Fruit fly (Drosophila melanogaster) whole organism, embryonic: Measurements from ENCODE around the gene CG1607.

Experiments used
- Asciz ChIP-seq: fragments of 200-800 bp; sonication (Bioruptor generic); optimal IDR thresholded peaks from 2 replicates; lab custom pipeline; 2017; ENCODE audit warnings: missing biosample characterization, mild to moderate bottlenecking, missing genetic modification characterization, missing genetic modification reagents
- Atf6 ChIP-seq: fragments of 200-800 bp; sonication (Bioruptor generic); IDR thresholded peaks from 2 replicates; pipeline ENCODE4 v1.3.6; 2022; ENCODE audit warnings: missing biosample characterization, missing genetic modification characterization
- CG10959 ChIP-seq: fragments of 200-800 bp; sonication (Bioruptor generic); IDR thresholded peaks from 2 replicates; pipeline ENCODE4 v1.3.6; 2022; ENCODE audit warnings: missing biosample characterization, missing genetic modification characterization
- CG11247 ChIP-seq: fragments of 200-800 bp; sonication (Bioruptor generic); IDR thresholded peaks from 2 replicates; pipeline ENCODE4 v1.3.6; 2022; ENCODE audit warnings: missing biosample characterization, missing genetic modification characterization
- CG12391 ChIP-seq: fragments of 200-800 bp; sonication (Bioruptor generic); optimal IDR thresholded peaks from 3 replicates; lab custom pipeline; 2018; ENCODE audit warnings: missing biosample characterization, mild to moderate bottlenecking, missing genetic modification characterization, moderate library complexity
- CG12659 ChIP-seq: fragments of 200-800 bp; sonication (Bioruptor generic); optimal IDR thresholded peaks from 3 replicates; lab custom pipeline; 2017; ENCODE audit warnings: mild to moderate bottlenecking, missing biosample characterization, missing genetic modification reagents, missing genetic modification characterization
- CG14014 ChIP-seq: fragments of 200-800 bp; sonication (Bioruptor generic); IDR thresholded peaks from 2 replicates; pipeline ENCODE4 v1.3.6; 2022; ENCODE audit warnings: missing biosample characterization, missing genetic modification characterization
- CG14860 ChIP-seq: fragments of 200-800 bp; sonication (Bioruptor generic); IDR thresholded peaks from 3 replicates; pipeline ENCODE4 v1.3.6; 2022; ENCODE audit warnings: missing biosample characterization, missing genetic modification characterization; ENCODE audit not compliant: partially characterized antibody
- CG1529 ChIP-seq: fragments of 200-800 bp; sonication (Bioruptor generic); optimal IDR thresholded peaks from 3 replicates; lab custom pipeline; 2018; ENCODE audit warnings: missing biosample characterization, missing genetic modification characterization
- CG15514 ChIP-seq: fragments of 200-800 bp; sonication (Bioruptor generic); optimal IDR thresholded peaks from 3 replicates; lab custom pipeline; 2017; ENCODE audit warnings: missing biosample characterization, missing genetic modification characterization, mild to moderate bottlenecking, moderate library complexity, missing genetic modification reagents
- CG16815 ChIP-seq: fragments of 200-800 bp; sonication (Bioruptor generic); optimal IDR thresholded peaks from 3 replicates; lab custom pipeline; 2017; ENCODE audit warnings: missing biosample characterization, mild to moderate bottlenecking, missing genetic modification characterization
- CG17359 ChIP-seq: fragments of 200-800 bp; sonication (Bioruptor generic); optimal IDR thresholded peaks from 3 replicates; lab custom pipeline; 2018; ENCODE audit warnings: missing biosample characterization, mild to moderate bottlenecking, missing genetic modification characterization, moderate library complexity
- CG2199 ChIP-seq: fragments of 200-800 bp; sonication (Bioruptor generic); IDR thresholded peaks from 3 replicates; pipeline ENCODE4 v1.3.6; 2022; ENCODE audit warnings: missing biosample characterization, missing genetic modification characterization
- CG31441 ChIP-seq: fragments of 200-800 bp; sonication (Bioruptor generic); IDR thresholded peaks from 2 replicates; pipeline ENCODE4 v1.3.6; 2022; ENCODE audit warnings: missing biosample characterization, missing genetic modification characterization
- CG32772 ChIP-seq: fragments of 200-800 bp; sonication (Bioruptor generic); IDR thresholded peaks from 2 replicates; pipeline ENCODE4 v1.3.6; 2022; ENCODE audit warnings: missing biosample characterization, missing genetic modification characterization
- CG3838 ChIP-seq: fragments of 200-800 bp; sonication (Bioruptor generic); optimal IDR thresholded peaks from 3 replicates; lab custom pipeline; 2016; ENCODE audit warnings: missing biosample characterization, missing genetic modification characterization
- CG4360 ChIP-seq: fragments of 200-800 bp; sonication (Bioruptor generic); IDR thresholded peaks from 2 replicates; pipeline ENCODE4 v1.3.6; 2022; ENCODE audit warnings: missing biosample characterization, missing genetic modification characterization
- CG4707 ChIP-seq: fragments of 200-800 bp; sonication (Bioruptor generic); optimal IDR thresholded peaks from 2 replicates; lab custom pipeline; 2018; ENCODE audit warnings: missing biosample characterization, mild to moderate bottlenecking, missing genetic modification characterization, moderate library complexity
- CG4854 ChIP-seq: fragments of 200-800 bp; sonication (Bioruptor generic); optimal IDR thresholded peaks from 2 replicates; lab custom pipeline; 2016; ENCODE audit warnings: missing biosample characterization, missing genetic modification characterization, inconsistent platforms
- CG6254 ChIP-seq: fragments of 200-800 bp; sonication (Bioruptor generic); optimal IDR thresholded peaks from 3 replicates; lab custom pipeline; 2017; ENCODE audit warnings: mild to moderate bottlenecking, missing biosample characterization, missing genetic modification reagents, missing genetic modification characterization
- CG7839 ChIP-seq: fragments of 200-800 bp; sonication (Bioruptor generic); optimal IDR thresholded peaks from 3 replicates; lab custom pipeline; 2018; ENCODE audit warnings: missing biosample characterization, mild to moderate bottlenecking, missing genetic modification characterization, moderate library complexity
- CG7928 ChIP-seq: fragments of 200-800 bp; sonication (Bioruptor generic); optimal IDR thresholded peaks from 2 replicates; lab custom pipeline; 2017; ENCODE audit warnings: missing biosample characterization, mild to moderate bottlenecking, missing genetic modification characterization
- CG8478 ChIP-seq: fragments of >200 bp; optimal IDR thresholded peaks from 2 replicates; lab custom pipeline; 2018
- CoRest ChIP-seq: fragments of 200-800 bp; sonication (Bioruptor generic); optimal IDR thresholded peaks from 3 replicates; lab custom pipeline; 2018; ENCODE audit warnings: missing biosample characterization, mild to moderate bottlenecking, missing genetic modification characterization, moderate library complexity
- D19B ChIP-seq: fragments of 200-800 bp; sonication (Bioruptor generic); optimal IDR thresholded peaks from 2 replicates; lab custom pipeline; 2017; ENCODE audit warnings: missing biosample characterization, mild to moderate bottlenecking, missing genetic modification characterization
- Doc3 ChIP-seq: fragments of 200-800 bp; sonication (Bioruptor generic); IDR thresholded peaks from 3 replicates; pipeline ENCODE4 v1.3.6; 2022; ENCODE audit warnings: missing biosample characterization, missing genetic modification characterization; ENCODE audit not compliant: partially characterized antibody
- E2f1 ChIP-seq: fragments of 200-800 bp; sonication (Bioruptor generic); IDR thresholded peaks from 2 replicates; pipeline ENCODE4 v1.3.6; 2022; ENCODE audit warnings: missing biosample characterization, missing genetic modification characterization
- HLHmδ ChIP-seq: fragments of 200-800 bp; sonication (Bioruptor generic); optimal IDR thresholded peaks from 2 replicates; lab custom pipeline; 2018; ENCODE audit warnings: missing biosample characterization, mild to moderate bottlenecking, missing genetic modification characterization, moderate library complexity
- Mad ChIP-seq: fragments of 200-800 bp; sonication (Bioruptor generic); optimal IDR thresholded peaks from 2 replicates; lab custom pipeline; 2016; ENCODE audit warnings: missing biosample characterization, missing genetic modification characterization
- Nf-YA ChIP-seq: fragments of 200-800 bp; sonication (Bioruptor generic); IDR thresholded peaks from 2 replicates; pipeline ENCODE4 v1.3.6; 2022; ENCODE audit warnings: missing biosample characterization, missing genetic modification characterization
- Nf-YC ChIP-seq: fragments of 200-800 bp; optimal IDR thresholded peaks from 3 replicates; lab custom pipeline; 2019; ENCODE audit warnings: missing biosample characterization, mild to moderate bottlenecking, missing genetic modification characterization, moderate library complexity
- NfI ChIP-seq: fragments of 200-800 bp; sonication (Bioruptor generic); optimal IDR thresholded peaks from 3 replicates; lab custom pipeline; 2018; ENCODE audit warnings: missing biosample characterization, mild to moderate bottlenecking, missing genetic modification characterization, moderate library complexity
- Side ChIP-seq: fragments of 200-800 bp; sonication (Bioruptor generic); optimal IDR thresholded peaks from 2 replicates; lab custom pipeline; 2016; ENCODE audit warnings: missing biosample characterization, missing genetic modification characterization
- Ssrp ChIP-seq: fragments of 200-800 bp; sonication (Bioruptor generic); optimal IDR thresholded peaks from 2 replicates; lab custom pipeline; 2018; ENCODE audit warnings: missing biosample characterization, mild to moderate bottlenecking, missing genetic modification characterization, moderate library complexity
- TFAM ChIP-seq: fragments of 200-800 bp; sonication (Bioruptor generic); optimal IDR thresholded peaks from 2 replicates; lab custom pipeline; 2017; ENCODE audit warnings: missing biosample characterization, missing genetic modification characterization, inconsistent platforms
- YL-1 ChIP-seq: fragments of 200-800 bp; sonication (Bioruptor generic); optimal IDR thresholded peaks from 3 replicates; lab custom pipeline; 2017; ENCODE audit warnings: missing biosample characterization, mild to moderate bottlenecking, missing genetic modification characterization
- btn ChIP-seq: fragments of 200-800 bp; sonication (Bioruptor generic); optimal IDR thresholded peaks from 2 replicates; lab custom pipeline; 2016; ENCODE audit warnings: missing biosample characterization, missing genetic modification characterization
- cas ChIP-seq: fragments of 200-800 bp; sonication (Bioruptor generic); IDR thresholded peaks from 2 replicates; pipeline ENCODE4 v1.3.6; 2022; ENCODE audit warnings: missing biosample characterization, missing genetic modification characterization
- cg ChIP-seq: fragments of 200-800 bp; sonication (Bioruptor generic); optimal IDR thresholded peaks from 3 replicates; lab custom pipeline; 2019; ENCODE audit warnings: missing biosample characterization, mild to moderate bottlenecking, missing genetic modification characterization, moderate library complexity
- crol ChIP-seq: fragments of 200-800 bp; sonication (Bioruptor generic); IDR thresholded peaks from 2 replicates; pipeline ENCODE4 v1.3.6; 2022; ENCODE audit warnings: missing biosample characterization, missing genetic modification characterization
- gsb ChIP-seq: fragments of 200-800 bp; sonication (Bioruptor generic); IDR thresholded peaks from 2 replicates; pipeline ENCODE4 v1.3.6; 2022; ENCODE audit warnings: missing biosample characterization, missing genetic modification characterization
- lbe ChIP-seq: fragments of 200-800 bp; sonication (Bioruptor generic); optimal IDR thresholded peaks from 2 replicates; lab custom pipeline; 2016; ENCODE audit warnings: missing biosample characterization, mild to moderate bottlenecking, missing genetic modification characterization
- nom ChIP-seq: fragments of 200-800 bp; sonication (Bioruptor generic); optimal IDR thresholded peaks from 2 replicates; lab custom pipeline; 2017; ENCODE audit warnings: missing biosample characterization, missing genetic modification characterization, mild to moderate bottlenecking, moderate library complexity, missing genetic modification reagents
- pan ChIP-seq, 4 experiments: fragments of >200 bp in 3 of 4; fragments of 200-800 bp in 1 of 4; sonication (Bioruptor generic) in 1 of 4; optimal IDR thresholded peaks in 3 of 4; IDR thresholded peaks in 1 of 4; 2 replicates each; pipeline versions ENCODE4 v1.3.6 to Lab custom; 2017 to 2022; ENCODE audit warnings: missing biosample characterization in 2 of 4, missing genetic modification characterization in 2 of 4, mixed read lengths in 1 of 4
- slou ChIP-seq: fragments of 200-800 bp; sonication (Bioruptor generic); optimal IDR thresholded peaks from 3 replicates; lab custom pipeline; 2016; ENCODE audit warnings: missing biosample characterization, missing genetic modification characterization
- sob ChIP-seq: fragments of 200-800 bp; sonication (Bioruptor generic); IDR thresholded peaks from 2 replicates; pipeline ENCODE4 v1.3.6; 2022; ENCODE audit warnings: missing biosample characterization, missing genetic modification characterization
- sr ChIP-seq: fragments of 200-800 bp; sonication (Bioruptor generic); IDR thresholded peaks from 3 replicates; pipeline ENCODE4 v1.3.6; 2022; ENCODE audit warnings: missing biosample characterization, missing genetic modification characterization
- sug ChIP-seq: fragments of 200-800 bp; optimal IDR thresholded peaks from 2 replicates; lab custom pipeline; 2019; ENCODE audit warnings: missing biosample characterization, mild to moderate bottlenecking, missing genetic modification characterization, moderate library complexity
- usp ChIP-seq: fragments of >200 bp; optimal IDR thresholded peaks from 2 replicates; lab custom pipeline; 2017; ENCODE audit warnings: missing biosample characterization, missing genetic modification characterization

CG1607 gene

DNA sequence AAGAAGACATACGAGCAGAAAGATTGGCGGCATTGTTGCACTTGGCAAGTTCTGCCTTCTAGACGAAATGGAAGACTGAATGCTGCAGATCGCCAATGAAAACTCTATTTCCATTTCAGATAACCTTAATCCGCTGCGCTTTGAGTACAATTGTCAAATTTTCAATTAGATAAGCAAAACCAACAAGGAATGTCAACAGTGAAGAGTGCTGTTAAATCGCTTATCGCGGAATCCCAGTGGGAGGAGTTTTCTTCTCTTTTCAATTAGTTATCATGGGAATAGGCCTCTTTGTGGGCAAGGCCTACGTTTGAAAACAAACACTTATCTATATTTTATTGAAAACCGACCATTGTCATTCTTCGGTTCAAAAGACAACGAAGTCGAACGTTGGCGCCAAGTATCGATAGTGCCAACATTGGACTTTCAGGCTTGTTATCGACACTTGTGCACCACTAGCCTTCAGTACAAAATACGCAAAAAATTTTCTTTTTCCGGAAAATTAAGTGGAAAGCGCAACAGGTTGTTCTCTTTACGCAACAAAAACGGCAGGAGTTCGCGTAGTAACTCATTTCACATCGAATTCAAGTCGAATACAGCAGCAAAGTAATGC lies 13.4 kb downstream of the CG1607 start, which contains the start of the genes Ugt35D1 and Gcn2 (continued):
- TF ChIP-seq CG16815 (GFP tag; lab: Kevin White, UChicago) (no peak), CoRest (no peak), CG1529 (peak; percentile 63), CG11247 (GFP tag; lab: Robert Waterston, UW) (peak; percentile 38; the same call in 1 of the 2 replicates), cas (no peak), CG32772 (GFP tag; lab: Robert Waterston, UW) (no peak), CG8478 (no peak), gsb (GFP tag; lab: Robert Waterston, UW) (no peak), cg (no peak), Nf-YC (tag; lab: Kevin White, UChicago) (no peak), Ssrp (no peak), sug (tag; lab: Kevin White, UChicago) (no peak), CG4707 (GFP tag; lab: Kevin White, UChicago) (peak; percentile 60), E2f1 (GFP tag; lab: Robert Waterston, UW) (peak; percentile 27; the same call in 1 of the 2 replicates), CG7839 (tag; lab: Kevin White, UChicago) (no peak), Atf6 (peak; percentile 21; the same call in 1 of the 2 replicates), HLHmδ (GFP tag; lab: Kevin White, UChicago) (peak; percentile 74), CG2199 (0 out of 3 replicates have a peak, but pooled peaks have one; percentile 59), slou (no peak), CG4360 (GFP tag; lab: Robert Waterston, UW) (peak; percentile 61), YL-1 (GFP tag; lab: Kevin White, UChicago) (peak; percentile 23), pan (optimal IDR thresholded peaks at IDR 0.05; lab: Kevin White, UChicago) (no peak), pan (GFP tag; optimal IDR thresholded peaks at IDR 0.05 in 1 of 2, IDR thresholded peaks at IDR 0.05 in 1 of 2) (peak in 1 of 2 experiments; percentile 55), CG31441 (GFP tag; lab: Robert Waterston, UW) (no peak), Nf-YA (GFP tag; lab: Robert Waterston, UW) (peak; percentile 60), CG3838 (GFP tag; lab: Kevin White, UChicago) (peak; percentile 21), CG15514 (GFP tag; lab: Kevin White, UChicago) (peak; percentile 26), Doc3 (GFP tag; lab: Robert Waterston, UW) (peak; percentile 72), CG4854 (GFP tag; lab: Kevin White, UChicago) (no peak), CG12391 (tag; lab: Kevin White, UChicago) (no peak), nom (GFP tag; lab: Kevin White, UChicago) (no peak), sr (peak; percentile 84), usp (GFP tag; lab: Kevin White, UChicago) (no peak), CG12659 (GFP tag; lab: Kevin White, UChicago) (no peak), Side (peak; percentile 57), btn (GFP tag; lab: Kevin White, UChicago) (no peak), CG17359 (tag; lab: Kevin White, UChicago) (peak; percentile 77), Mad (GFP tag; lab: Kevin White, UChicago) (peak; percentile 1), CG14014 (GFP tag; lab: Robert Waterston, UW) (no peak), CG6254 (GFP tag; lab: Kevin White, UChicago) (peak; percentile 65), NfI (GFP tag; lab: Kevin White, UChicago) (no peak), CG14860 (GFP tag; lab: Robert Waterston, UW) (peak; percentile 53; the same call in 2 of the 3 replicates), Asciz (GFP tag; lab: Kevin White, UChicago) (peak; percentile 84), lbe (no peak), crol (GFP tag; lab: Robert Waterston, UW) (no peak), D19B (no peak), CG10959 (GFP tag; lab: Robert Waterston, UW) (peak; percentile 32; the same call in 1 of the 2 replicates), CG7928 (no peak), sob (GFP tag; lab: Robert Waterston, UW) (peak; percentile 23; the same call in 1 of the 2 replicates), TFAM (GFP tag; lab: Kevin White, UChicago) (peak; percentile 25)
